Fruit fly (Drosophila melanogaster): ENCODE results near the gene CG33764.

The CG33764 gene

DNA sequence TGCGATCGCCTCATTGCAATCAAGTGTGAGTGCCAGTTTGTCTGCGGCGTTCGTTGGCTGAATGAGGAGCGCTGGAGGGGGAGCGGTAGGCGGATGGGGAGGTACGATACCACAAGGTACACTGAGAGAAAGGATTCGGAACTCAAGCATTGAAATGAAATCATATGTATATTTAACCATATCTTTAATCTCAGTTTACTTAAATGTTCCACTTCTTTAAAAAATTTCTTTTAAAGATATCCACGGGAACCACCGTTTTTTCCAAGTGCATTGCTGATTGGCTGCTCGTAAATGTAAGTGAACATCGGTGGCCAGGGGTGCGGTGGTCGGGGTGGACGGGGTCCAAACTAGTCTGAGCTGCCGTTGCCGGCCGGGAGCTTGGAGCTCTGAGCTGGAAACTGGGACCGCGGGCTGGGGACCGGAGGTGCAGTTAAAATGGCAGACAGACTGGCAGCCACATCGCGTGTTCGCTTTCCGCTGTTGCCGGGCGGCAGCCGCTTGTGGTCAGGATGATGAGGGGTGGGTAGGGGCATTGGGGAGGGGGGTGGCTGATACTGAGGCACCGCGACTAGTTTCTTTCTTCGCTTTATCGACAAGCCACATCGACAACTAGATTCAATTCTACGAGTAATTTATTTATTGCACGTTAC, 39.0 kb downstream of the CG33764 start (continued):
- TF ChIP-seq Dip3 (GFP tag; optimal IDR thresholded peaks at IDR 0.05) (peak; percentile 70), sr (GFP tag; IDR thresholded peaks at IDR 0.05) (peak; percentile 89), CG18262 (tag; optimal IDR thresholded peaks at IDR 0.05) (peak; percentile 97), CG12155 (GFP tag; optimal IDR thresholded peaks at IDR 0.05) (peak; percentile 85), CG10565 (GFP tag; optimal IDR thresholded peaks at IDR 0.05) (peak; percentile 77), Sox100B (GFP tag; optimal IDR thresholded peaks at IDR 0.05) (peak; percentile 96), CG17912 (GFP tag; optimal IDR thresholded peaks at IDR 0.05) (peak; percentile 96), Mrtf (GFP tag; IDR thresholded peaks at IDR 0.05) (peak; percentile 96), tll (GFP tag; optimal IDR thresholded peaks at IDR 0.05) (peak in 1 of 2 experiments; percentile 19), croc (GFP tag; conservative IDR thresholded peaks at IDR 0.05) (peak; percentile 97), NC2β (GFP tag; optimal IDR thresholded peaks at IDR 0.05) (peak; percentile 93), ken (GFP tag; IDR thresholded peaks at IDR 0.05) (peak; percentile 98), HmgZ (tag; optimal IDR thresholded peaks at IDR 0.05) (peak; percentile 96), CG18619 (GFP tag; optimal IDR thresholded peaks at IDR 0.05) (peak; percentile 91), CG7357 (GFP tag; IDR thresholded peaks at IDR 0.05) (peak; percentile 90), CG15479 (GFP tag; optimal IDR thresholded peaks at IDR 0.05) (no peak), CG13296 (GFP tag; optimal IDR thresholded peaks at IDR 0.05) (peak; percentile 82), bowl (GFP tag; IDR thresholded peaks at IDR 0.05) (peak; percentile 93), cas (GFP tag; IDR thresholded peaks at IDR 0.05) (peak; percentile 67; the same call in 1 of the 2 replicates), CG14860 (GFP tag; IDR thresholded peaks at IDR 0.05; ENCODE audit: partially characterized antibody) (no peak), Dbx (GFP tag; IDR thresholded peaks at IDR 0.05) (peak; percentile 79), CG17612 (GFP tag; IDR thresholded peaks at IDR 0.05) (peak; percentile 72), seq (GFP tag; IDR thresholded peaks at IDR 0.05) (peak; percentile 95), chif (GFP tag; optimal IDR thresholded peaks at IDR 0.05) (peak; percentile 95 to 97), ssp (GFP tag; IDR thresholded peaks at IDR 0.05) (peak; percentile 92), ab (GFP tag; optimal IDR thresholded peaks at IDR 0.05) (peak; percentile 88), CG10209 (GFP tag; optimal IDR thresholded peaks at IDR 0.05) (peak; percentile 95), inv (GFP tag; IDR thresholded peaks at IDR 0.05; ENCODE audit: partially characterized antibody) (no peak), CG3281 (GFP tag; optimal IDR thresholded peaks at IDR 0.05) (peak; percentile 84), Atf-2 (GFP tag; optimal IDR thresholded peaks at IDR 0.05) (peak; percentile 89), CG1529 (GFP tag; optimal IDR thresholded peaks at IDR 0.05) (peak; percentile 98), ham (GFP tag; IDR thresholded peaks at IDR 0.05) (no peak), CG32772 (GFP tag; IDR thresholded peaks at IDR 0.05) (peak; percentile 97), CG2116 (GFP tag; optimal IDR thresholded peaks at IDR 0.05) (peak; percentile 67), CG3995 (GFP tag; optimal IDR thresholded peaks at IDR 0.05) (peak; percentile 18), abd-A (tag; optimal IDR thresholded peaks at IDR 0.05) (peak; percentile 90), D19B (GFP tag; optimal IDR thresholded peaks at IDR 0.05) (peak; percentile 43), CG14014 (GFP tag; IDR thresholded peaks at IDR 0.05) (peak; percentile 95), lilli (GFP tag; optimal IDR thresholded peaks at IDR 0.05) (peak; percentile 88), CG9437 (GFP tag; optimal IDR thresholded peaks at IDR 0.05) (peak; percentile 88), Elba2 (GFP tag; optimal IDR thresholded peaks at IDR 0.05) (no peak), sens-2 (GFP tag; IDR thresholded peaks at IDR 0.05) (peak; percentile 98), Rx (GFP tag; IDR thresholded peaks at IDR 0.05) (peak; percentile 96), CG2202 (tag; optimal IDR thresholded peaks at IDR 0.05) (peak; percentile 96), esg (GFP tag; conservative IDR thresholded peaks at IDR 0.05) (peak; percentile 98), Optix (GFP tag; IDR thresholded peaks at IDR 0.05) (peak; percentile 98), CG2712 (tag; optimal IDR thresholded peaks at IDR 0.05) (peak; percentile 98), grau (tag; optimal IDR thresholded peaks at IDR 0.05) (peak; percentile 94), Dek (tag; optimal IDR thresholded peaks at IDR 0.05) (peak; percentile 92), zfh1 (GFP tag; IDR thresholded peaks at IDR 0.05) (peak; percentile 98)
